Worm (Caenorhabditis elegans) whole organism, L2 larva: ENCODE measurements around the gene sumv-1.

Source experiments
- C34F6.9 ChIP-seq: fragments of 150-350 bp; optimal IDR thresholded peaks from 2 replicates; lab custom pipeline; 2014; ENCODE audit warnings: missing biosample characterization, missing genetic modification characterization
- F13H6.1 ChIP-seq: sonication (generic microtip); optimal IDR thresholded peaks from 2 replicates; lab custom pipeline; 2016; ENCODE audit warnings: missing genetic modification characterization, missing compliant biosample characterization
- Y55F3AM.14 ChIP-seq: fragments of 200-800 bp; sonication (Bioruptor generic); optimal IDR thresholded peaks from 2 replicates; lab custom pipeline; 2018; ENCODE audit warnings: mild to moderate bottlenecking, missing genetic modification characterization, missing compliant biosample characterization
- ZK546.5 ChIP-seq: sonication (generic microtip); optimal IDR thresholded peaks from 2 replicates; lab custom pipeline; 2017; ENCODE audit warnings: missing biosample characterization, missing genetic modification characterization
- alr-1 ChIP-seq: fragments of 150-350 bp; optimal IDR thresholded peaks from 2 replicates; lab custom pipeline; 2014; ENCODE audit warnings: missing biosample characterization, missing genetic modification characterization
- aly-2 ChIP-seq: fragments of 150-350 bp; optimal IDR thresholded peaks from 2 replicates; lab custom pipeline; 2014; ENCODE audit warnings: missing biosample characterization, missing genetic modification characterization
- ama-1 ChIP-seq: fragments of 150-350 bp; optimal IDR thresholded peaks from 2 replicates; lab custom pipeline; 2018; ENCODE audit warnings: inconsistent platforms
- blmp-1 ChIP-seq: sonication (generic microtip); optimal IDR thresholded peaks from 2 replicates; lab custom pipeline; 2017; ENCODE audit warnings: missing genetic modification characterization, mild to moderate bottlenecking, missing compliant biosample characterization, antibody characterized with exemption, moderate library complexity; ENCODE audit not compliant: insufficient read depth
- ceh-16 ChIP-seq: fragments of 150-350 bp; optimal IDR thresholded peaks from 2 replicates; lab custom pipeline; 2014; ENCODE audit warnings: missing biosample characterization, missing genetic modification characterization
- crh-2 ChIP-seq: sonication (generic microtip); optimal IDR thresholded peaks from 2 replicates; lab custom pipeline; 2017; ENCODE audit warnings: missing biosample characterization, missing genetic modification characterization
- egl-27 ChIP-seq: sonication (generic microtip); optimal IDR thresholded peaks from 3 replicates; lab custom pipeline; 2017; ENCODE audit warnings: missing biosample characterization, missing genetic modification reagents, missing genetic modification characterization
- elt-1 ChIP-seq: fragments of 150-350 bp; optimal IDR thresholded peaks from 2 replicates; lab custom pipeline; 2014; ENCODE audit warnings: missing biosample characterization, missing genetic modification characterization
- elt-3 ChIP-seq: sonication (generic microtip); optimal IDR thresholded peaks from 2 replicates; lab custom pipeline; 2017; ENCODE audit warnings: missing biosample characterization, missing genetic modification characterization
- fos-1 ChIP-seq: fragments of 150-350 bp; optimal IDR thresholded peaks from 2 replicates; lab custom pipeline; 2014; ENCODE audit warnings: missing biosample characterization, missing genetic modification characterization
- gmeb-1 ChIP-seq: fragments of 150-350 bp; optimal IDR thresholded peaks from 2 replicates; lab custom pipeline; 2014; ENCODE audit warnings: missing biosample characterization, missing genetic modification characterization
- lin-13 ChIP-seq: fragments of 150-350 bp; optimal IDR thresholded peaks from 2 replicates; lab custom pipeline; 2014; ENCODE audit warnings: missing biosample characterization, missing genetic modification reagents, missing genetic modification characterization
- lsy-2 ChIP-seq, 2 experiments: fragments of 150-350 bp in 1 of 2; sonication (generic microtip) in 1 of 2; optimal IDR thresholded peaks; 2 replicates each; lab custom pipeline; 2014 to 2017; ENCODE audit warnings: missing biosample characterization in 2 of 2, missing genetic modification characterization in 2 of 2
- mab-5 ChIP-seq: fragments of 150-350 bp; optimal IDR thresholded peaks from 2 replicates; lab custom pipeline; 2014; ENCODE audit warnings: missing biosample characterization, missing genetic modification characterization
- nhr-10 ChIP-seq: sonication (generic microtip); optimal IDR thresholded peaks from 2 replicates; lab custom pipeline; 2017; ENCODE audit warnings: missing biosample characterization, missing genetic modification characterization
- nhr-12 ChIP-seq: fragments of 150-350 bp; optimal IDR thresholded peaks from 2 replicates; lab custom pipeline; 2014; ENCODE audit warnings: missing biosample characterization, missing genetic modification characterization
- nhr-129 ChIP-seq: fragments of 150-350 bp; optimal IDR thresholded peaks from 2 replicates; lab custom pipeline; 2014; ENCODE audit warnings: missing biosample characterization, missing genetic modification characterization
- nhr-23 ChIP-seq: fragments of 150-350 bp; optimal IDR thresholded peaks from 2 replicates; lab custom pipeline; 2014; ENCODE audit warnings: missing biosample characterization, missing genetic modification reagents, missing genetic modification characterization
- nhr-237 ChIP-seq: fragments of 150-350 bp; optimal IDR thresholded peaks from 2 replicates; lab custom pipeline; 2014; ENCODE audit warnings: missing biosample characterization, missing genetic modification characterization
- nhr-25 ChIP-seq: fragments of 150-350 bp; sonication (generic microtip); optimal IDR thresholded peaks from 3 replicates; lab custom pipeline; 2014; ENCODE audit warnings: missing biosample characterization, missing genetic modification characterization
- nhr-6 ChIP-seq: fragments of 150-350 bp; optimal IDR thresholded peaks from 2 replicates; lab custom pipeline; 2014; ENCODE audit warnings: missing biosample characterization, missing genetic modification characterization
- peb-1 ChIP-seq: fragments of 150-350 bp; optimal IDR thresholded peaks from 2 replicates; lab custom pipeline; 2014; ENCODE audit warnings: missing biosample characterization, missing genetic modification characterization
- sem-4 ChIP-seq: fragments of 150-350 bp; optimal IDR thresholded peaks from 2 replicates; lab custom pipeline; 2014; ENCODE audit warnings: missing biosample characterization, missing genetic modification reagents, missing genetic modification characterization
- sma-9 ChIP-seq, 2 experiments: fragments of 150-350 bp in 1 of 2; sonication (generic microtip) in 1 of 2; optimal IDR thresholded peaks; 2 replicates each; lab custom pipeline; 2014 to 2016; ENCODE audit warnings: missing genetic modification characterization in 2 of 2, mild to moderate bottlenecking in 1 of 2, missing biosample characterization in 1 of 2, missing compliant biosample characterization in 1 of 2, missing genetic modification reagents in 1 of 2, moderate library complexity in 1 of 2
- snpc-4 ChIP-seq: fragments of 150-350 bp; optimal IDR thresholded peaks from 2 replicates; lab custom pipeline; 2014; ENCODE audit warnings: missing biosample characterization, missing genetic modification characterization
- unc-39 ChIP-seq: fragments of 150-350 bp; optimal IDR thresholded peaks from 2 replicates; lab custom pipeline; 2014; ENCODE audit warnings: missing biosample characterization, missing genetic modification characterization
- unc-55 ChIP-seq: fragments of 150-350 bp; sonication (generic microtip); optimal IDR thresholded peaks from 3 replicates; lab custom pipeline; 2014; ENCODE audit warnings: missing biosample characterization, missing genetic modification reagents, missing genetic modification characterization
- ztf-1 ChIP-seq: fragments of 200-800 bp; sonication (Bioruptor generic); conservative IDR thresholded peaks from 2 replicates; pipeline ENCODE4 v1.3.6; 2022; ENCODE audit warnings: missing genetic modification characterization, missing compliant biosample characterization
- ztf-4 ChIP-seq: fragments of 150-350 bp; optimal IDR thresholded peaks from 2 replicates; lab custom pipeline; 2014; ENCODE audit warnings: missing biosample characterization, missing genetic modification characterization

sumv-1 gene

ce11 chrIII:5294281-5294680, 40.3 kb upstream of the sumv-1 start:
- TF ChIP-seq nhr-12 (tag; lab: Kevin White, UChicago) (no peak), fos-1 (no peak), gmeb-1 (tag; lab: Kevin White, UChicago) (no peak), nhr-10 (tag; lab: Kevin White, UChicago) (no peak), unc-39 (tag; lab: Kevin White, UChicago) (no peak), lin-13 (no peak), sma-9 (GFP tag; optimal IDR thresholded peaks at IDR 0.05; lab: Kevin White, UChicago) (no peak), sma-9 (tag; optimal IDR thresholded peaks at IDR 0.05; lab: Kevin White, UChicago) (no peak), elt-3 (tag; lab: Kevin White, UChicago) (no peak)

ce11 chrIII:5291281-5291680, 37.3 kb upstream of the sumv-1 start:
- TF ChIP-seq fos-1 (peak; percentile 46), ZK546.5 (tag; lab: Kevin White, UChicago) (no peak)

DNA sequence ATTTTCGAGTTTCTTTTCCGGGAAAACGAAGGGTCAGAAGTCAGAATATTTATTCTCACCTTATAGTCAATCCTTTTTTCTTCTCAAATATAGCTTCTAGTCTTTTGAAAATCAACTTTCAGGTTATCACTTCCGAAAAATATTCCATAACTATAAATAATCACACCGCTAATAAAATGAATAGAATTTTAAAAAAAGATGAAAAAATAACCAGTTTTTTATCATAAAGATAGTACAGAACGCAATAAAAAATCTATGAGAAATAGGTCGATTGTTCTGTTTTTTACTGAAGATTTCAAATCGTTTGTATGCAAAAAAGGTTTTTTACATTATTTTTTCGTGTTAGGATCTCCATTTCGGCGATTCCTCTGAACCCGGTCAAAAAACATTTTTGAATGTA, 36.2 kb upstream of the sumv-1 start:
- TF ChIP-seq nhr-237 (tag; lab: Kevin White, UChicago) (no peak), egl-27 (tag; lab: Kevin White, UChicago) (no peak), aly-2 (tag; lab: Kevin White, UChicago) (no peak), elt-1 (tag; lab: Kevin White, UChicago) (no peak)

DNA sequence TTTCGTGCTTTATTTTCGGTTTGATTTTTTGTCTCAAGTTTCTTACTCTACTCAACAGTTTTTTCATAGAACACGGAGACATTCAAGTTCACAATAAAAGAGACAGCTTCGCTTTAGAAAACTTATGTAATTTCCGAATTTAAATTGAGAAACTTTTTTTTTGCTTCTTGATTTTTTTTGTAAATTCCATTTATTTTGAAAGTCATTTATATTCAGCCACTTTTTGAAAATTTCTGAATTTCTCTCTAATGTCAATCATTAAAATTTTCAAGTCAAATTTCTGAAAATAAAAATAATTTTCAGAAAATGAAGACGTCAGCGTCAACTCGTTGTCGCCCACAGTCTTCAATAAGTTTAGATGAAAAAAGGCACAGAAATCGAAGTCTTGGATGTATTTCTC, 33.9 kb upstream of the sumv-1 start, which contains the start of gene T15B12.1:
TSS of gene T15B12.1 (plus strand) at position 301 of the 400 bp plus-strand sequence.
- no peak for TF ChIP-seq ztf-1 (GFP tag; lab: Robert Waterston, UW)
- no peak for TF ChIP-seq sma-9 (GFP tag; optimal IDR thresholded peaks at IDR 0.05; lab: Kevin White, UChicago)
- TF ChIP-seq sma-9 (tag; optimal IDR thresholded peaks at IDR 0.05; lab: Kevin White, UChicago): no peak
- no peak for TF ChIP-seq sem-4 (tag; lab: Kevin White, UChicago)
- TF ChIP-seq nhr-25: no peak
- no peak for TF ChIP-seq F13H6.1 (tag; lab: Kevin White, UChicago)
- no peak for TF ChIP-seq snpc-4 (tag; lab: Kevin White, UChicago)
- TF ChIP-seq Y55F3AM.14 (GFP tag; lab: Kevin White, UChicago): no peak
- TF ChIP-seq nhr-6 (tag; lab: Kevin White, UChicago): no peak
- no peak for TF ChIP-seq crh-2 (tag; lab: Kevin White, UChicago)
- no peak for TF ChIP-seq elt-3 (tag; lab: Kevin White, UChicago)
- no peak for TF ChIP-seq nhr-237 (tag; lab: Kevin White, UChicago)
- no peak for TF ChIP-seq peb-1 (tag; lab: Kevin White, UChicago)
- no peak for TF ChIP-seq nhr-23 (tag; lab: Kevin White, UChicago)
- TF ChIP-seq nhr-10 (tag; lab: Kevin White, UChicago): no peak

DNA sequence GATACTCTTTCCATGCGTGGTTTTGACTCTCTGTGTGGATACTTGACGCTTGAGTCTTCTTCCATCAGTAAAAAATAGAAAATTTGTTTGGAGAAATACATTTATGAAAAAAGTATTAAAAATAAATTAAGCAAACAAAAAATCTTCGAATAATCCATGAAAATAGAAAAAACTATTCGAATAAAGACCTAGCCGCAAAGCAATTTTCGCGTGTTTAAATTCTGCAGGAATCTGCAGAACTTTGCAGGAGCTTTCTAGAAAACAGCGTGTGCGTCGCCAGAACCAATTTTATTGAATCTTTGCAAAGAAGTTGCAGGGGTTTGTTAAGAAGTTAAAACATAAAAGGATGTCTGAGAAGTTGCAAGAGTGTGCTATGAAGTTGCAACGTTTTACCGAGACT, 32.2 kb upstream of the sumv-1 start, which contains the start of gene ZC395.11:
TSS of gene ZC395.11 (minus strand) at position 101 of the 400 bp plus-strand sequence.
- no peak for TF ChIP-seq lsy-2 (tag; optimal IDR thresholded peaks at IDR 0.05; lab: Kevin White, UChicago)
- no peak for TF ChIP-seq blmp-1 (tag; lab: Kevin White, UChicago)
- TF ChIP-seq ztf-4 (tag; lab: Kevin White, UChicago): no peak
- no peak for TF ChIP-seq nhr-237 (tag; lab: Kevin White, UChicago)
- no peak for TF ChIP-seq nhr-25
- TF ChIP-seq unc-55: no peak
- TF ChIP-seq ceh-16 (tag; lab: Kevin White, UChicago): no peak
- TF ChIP-seq nhr-10 (tag; lab: Kevin White, UChicago): no peak
- TF ChIP-seq nhr-129 (tag; lab: Kevin White, UChicago): no peak
- no peak for TF ChIP-seq ama-1
- TF ChIP-seq, all 48 proteins: peak for 0

DNA sequence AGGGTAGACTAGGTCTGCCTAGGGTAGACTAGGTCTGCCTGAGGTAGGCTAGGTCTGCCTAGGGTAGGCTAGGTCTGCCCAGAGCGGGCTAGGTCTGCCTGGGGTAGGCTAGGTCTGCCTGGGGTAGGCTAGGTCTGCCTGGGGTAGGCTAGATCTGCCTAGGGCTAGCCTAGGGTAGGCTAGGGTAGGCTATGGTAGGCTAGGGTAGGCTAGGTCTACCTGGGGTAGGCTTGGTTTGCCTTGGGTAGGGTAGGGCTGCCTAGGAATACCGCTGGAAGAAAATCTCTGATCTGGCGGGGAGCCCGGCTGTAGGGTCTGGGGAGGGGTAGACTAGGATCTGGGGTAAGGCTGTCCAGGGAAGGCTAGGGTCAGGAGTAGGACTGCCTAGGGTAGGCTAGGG, 31.5 kb upstream of the sumv-1 start:
- TF ChIP-seq C34F6.9 (tag; lab: Kevin White, UChicago): no peak
- TF ChIP-seq nhr-6 (tag; lab: Kevin White, UChicago): no peak
- TF ChIP-seq sma-9 (GFP tag; optimal IDR thresholded peaks at IDR 0.05; lab: Kevin White, UChicago): no peak
- no peak for TF ChIP-seq sma-9 (tag; optimal IDR thresholded peaks at IDR 0.05; lab: Kevin White, UChicago)
- no peak for TF ChIP-seq fos-1
- TF ChIP-seq nhr-23 (tag; lab: Kevin White, UChicago): no peak
- no peak for TF ChIP-seq mab-5 (tag; lab: Kevin White, UChicago)
- no peak for TF ChIP-seq egl-27 (tag; lab: Kevin White, UChicago)
- no peak for TF ChIP-seq aly-2 (tag; lab: Kevin White, UChicago)
- no peak for TF ChIP-seq alr-1 (tag; lab: Kevin White, UChicago)
- no peak for TF ChIP-seq F13H6.1 (tag; lab: Kevin White, UChicago)
- TF ChIP-seq ceh-16 (tag; lab: Kevin White, UChicago): no peak
- TF ChIP-seq, all 48 proteins: peak for 0
